Fruit fly (Drosophila melanogaster) whole organism, embryonic: ENCODE measurements around the gene CG7551.
A peak's percentile ranks its signal among the peaks of the same experiment; 100 is the strongest.

Source experiments
- ATbp ChIP-seq: fragments of 200-800 bp; sonication (Bioruptor generic); optimal IDR thresholded peaks from 2 replicates; lab custom pipeline; 2017; ENCODE audit warnings: missing biosample characterization, mild to moderate bottlenecking, missing genetic modification characterization, missing genetic modification reagents
- Antp ChIP-seq: fragments of 200-800 bp; sonication (Bioruptor generic); optimal IDR thresholded peaks from 3 replicates; lab custom pipeline; 2016; ENCODE audit warnings: missing biosample characterization, missing genetic modification characterization
- CG10366 ChIP-seq: fragments of 200-800 bp; sonication (Bioruptor generic); IDR thresholded peaks from 2 replicates; pipeline ENCODE4 v1.3.6; 2022; ENCODE audit warnings: missing biosample characterization, missing genetic modification characterization
- CG13624 ChIP-seq: fragments of 200-800 bp; sonication (Bioruptor generic); optimal IDR thresholded peaks from 2 replicates; lab custom pipeline; 2016; ENCODE audit warnings: missing biosample characterization, missing genetic modification characterization
- CG13775 ChIP-seq: fragments of 200-800 bp; sonication (Bioruptor generic); optimal IDR thresholded peaks from 3 replicates; lab custom pipeline; 2017; ENCODE audit warnings: missing biosample characterization, mild to moderate bottlenecking, missing genetic modification characterization
- CG14441 ChIP-seq: fragments of 200-800 bp; sonication (Bioruptor generic); IDR thresholded peaks from 2 replicates; pipeline ENCODE4 v1.3.6; 2022; ENCODE audit warnings: missing biosample characterization, missing genetic modification characterization
- CG17328 ChIP-seq: fragments of 200-800 bp; sonication (Bioruptor generic); IDR thresholded peaks from 2 replicates; pipeline ENCODE4 v1.3.6; 2022; ENCODE audit warnings: missing biosample characterization, missing genetic modification characterization
- CG1792 ChIP-seq: fragments of 200-800 bp; sonication (Bioruptor generic); optimal IDR thresholded peaks from 2 replicates; lab custom pipeline; 2016; ENCODE audit warnings: missing biosample characterization, missing genetic modification characterization
- CG31441 ChIP-seq: fragments of 200-800 bp; sonication (Bioruptor generic); IDR thresholded peaks from 2 replicates; pipeline ENCODE4 v1.3.6; 2022; ENCODE audit warnings: missing biosample characterization, missing genetic modification characterization
- CG32532 ChIP-seq: fragments of 200-800 bp; sonication (Bioruptor generic); IDR thresholded peaks from 2 replicates; pipeline ENCODE4 v1.3.6; 2022; ENCODE audit warnings: missing biosample characterization, missing genetic modification characterization
- CG43689 ChIP-seq: fragments of 200-800 bp; sonication (Bioruptor generic); IDR thresholded peaks from 2 replicates; pipeline ENCODE4 v1.3.6; 2022; ENCODE audit warnings: missing biosample characterization, missing genetic modification characterization
- CG5180 ChIP-seq: fragments of 200-800 bp; sonication (Bioruptor generic); optimal IDR thresholded peaks from 3 replicates; lab custom pipeline; 2017; ENCODE audit warnings: missing biosample characterization, missing genetic modification characterization, mild to moderate bottlenecking, moderate library complexity, missing genetic modification reagents
- CG5953 ChIP-seq: fragments of 200-800 bp; sonication (Bioruptor generic); IDR thresholded peaks from 2 replicates; pipeline ENCODE4 v1.3.6; 2022; ENCODE audit warnings: missing biosample characterization, missing genetic modification characterization
- CG6254 ChIP-seq: fragments of 200-800 bp; sonication (Bioruptor generic); optimal IDR thresholded peaks from 3 replicates; lab custom pipeline; 2017; ENCODE audit warnings: mild to moderate bottlenecking, missing biosample characterization, missing genetic modification reagents, missing genetic modification characterization
- CG7271 ChIP-seq: fragments of 200-800 bp; sonication (Bioruptor generic); optimal IDR thresholded peaks from 2 replicates; lab custom pipeline; 2018; ENCODE audit warnings: missing biosample characterization, mild to moderate bottlenecking, missing genetic modification characterization, moderate library complexity
- CG7357 ChIP-seq: fragments of 200-800 bp; sonication (Bioruptor generic); IDR thresholded peaks from 3 replicates; pipeline ENCODE4 v1.3.6; 2022; ENCODE audit warnings: missing biosample characterization, missing genetic modification characterization
- CTCF ChIP-seq: fragments of 200-800 bp; sonication (Bioruptor generic); optimal IDR thresholded peaks from 2 replicates; lab custom pipeline; 2017; ENCODE audit warnings: missing biosample characterization, mild to moderate bottlenecking, missing genetic modification characterization, moderate library complexity
- E2f1 ChIP-seq: fragments of 200-800 bp; sonication (Bioruptor generic); IDR thresholded peaks from 2 replicates; pipeline ENCODE4 v1.3.6; 2022; ENCODE audit warnings: missing biosample characterization, missing genetic modification characterization
- Eip74EF ChIP-seq, 2 experiments: fragments of 200-800 bp in 1 of 2; fragments of >200 bp in 1 of 2; sonication (Bioruptor generic) in 1 of 2; optimal IDR thresholded peaks; 2 replicates each; lab custom pipeline; 2017 to 2019; ENCODE audit warnings: missing biosample characterization in 2 of 2, missing genetic modification characterization in 2 of 2, mild to moderate bottlenecking in 1 of 2, moderate library complexity in 1 of 2
- Fer3 ChIP-seq: fragments of 200-800 bp; sonication (Bioruptor generic); optimal IDR thresholded peaks from 2 replicates; lab custom pipeline; 2018; ENCODE audit warnings: missing biosample characterization, mild to moderate bottlenecking, missing genetic modification characterization, moderate library complexity
- Gsc ChIP-seq: fragments of 200-800 bp; sonication (Bioruptor generic); IDR thresholded peaks from 2 replicates; pipeline ENCODE4 v1.3.6; 2022; ENCODE audit warnings: missing biosample characterization, missing genetic modification characterization
- HLH4C ChIP-seq: fragments of 200-800 bp; sonication (Bioruptor generic); IDR thresholded peaks from 3 replicates; pipeline ENCODE4 v1.3.6; 2022; ENCODE audit warnings: missing biosample characterization, missing genetic modification characterization; ENCODE audit not compliant: partially characterized antibody
- HLHmδ ChIP-seq: fragments of 200-800 bp; sonication (Bioruptor generic); optimal IDR thresholded peaks from 2 replicates; lab custom pipeline; 2018; ENCODE audit warnings: missing biosample characterization, mild to moderate bottlenecking, missing genetic modification characterization, moderate library complexity
- Hmx ChIP-seq: fragments of 200-800 bp; sonication (Bioruptor generic); optimal IDR thresholded peaks from 2 replicates; lab custom pipeline; 2016; ENCODE audit warnings: missing biosample characterization, missing genetic modification characterization
- Kr ChIP-seq: fragments of 200-800 bp; sonication (Bioruptor generic); optimal IDR thresholded peaks from 2 replicates; lab custom pipeline; 2017; ENCODE audit warnings: missing biosample characterization, mild to moderate bottlenecking, missing genetic modification characterization
- Mad ChIP-seq: fragments of 200-800 bp; sonication (Bioruptor generic); optimal IDR thresholded peaks from 2 replicates; lab custom pipeline; 2016; ENCODE audit warnings: missing biosample characterization, missing genetic modification characterization
- NK7.1 ChIP-seq: fragments of 200-800 bp; sonication (Bioruptor generic); optimal IDR thresholded peaks from 3 replicates; lab custom pipeline; 2016; ENCODE audit warnings: missing biosample characterization, missing genetic modification characterization
- Oaz ChIP-seq: fragments of 200-800 bp; sonication (Bioruptor generic); IDR thresholded peaks from 2 replicates; pipeline ENCODE4 v1.3.6; 2022; ENCODE audit warnings: missing biosample characterization, missing genetic modification characterization
- Sin3A ChIP-seq: fragments of >200 bp; optimal IDR thresholded peaks from 2 replicates; lab custom pipeline; 2018
- crol ChIP-seq: fragments of 200-800 bp; sonication (Bioruptor generic); IDR thresholded peaks from 2 replicates; pipeline ENCODE4 v1.3.6; 2022; ENCODE audit warnings: missing biosample characterization, missing genetic modification characterization
- dan ChIP-seq: fragments of 200-800 bp; sonication (Bioruptor generic); IDR thresholded peaks from 2 replicates; pipeline ENCODE4 v1.3.6; 2022; ENCODE audit warnings: missing biosample characterization, missing genetic modification characterization
- dati ChIP-seq: fragments of 200-800 bp; sonication (Bioruptor generic); IDR thresholded peaks from 2 replicates; pipeline ENCODE4 v1.3.6; 2022; ENCODE audit warnings: missing biosample characterization, missing genetic modification characterization
- exex ChIP-seq: fragments of 200-800 bp; sonication (Bioruptor generic); optimal IDR thresholded peaks from 4 replicates; lab custom pipeline; 2018; ENCODE audit warnings: missing biosample characterization, mild to moderate bottlenecking, missing genetic modification characterization, moderate library complexity
- grau ChIP-seq: fragments of 200-800 bp; optimal IDR thresholded peaks from 3 replicates; lab custom pipeline; 2019; ENCODE audit warnings: missing biosample characterization, mild to moderate bottlenecking, missing genetic modification characterization, moderate library complexity
- her ChIP-seq: fragments of 200-800 bp; sonication (Bioruptor generic); optimal IDR thresholded peaks from 2 replicates; lab custom pipeline; 2016; ENCODE audit warnings: missing biosample characterization, missing genetic modification characterization
- hth ChIP-seq: fragments of >200 bp; optimal IDR thresholded peaks from 2 replicates; lab custom pipeline; 2017; ENCODE audit warnings: inconsistent platforms
- lilli ChIP-seq: fragments of 200-800 bp; sonication (Bioruptor generic); optimal IDR thresholded peaks from 3 replicates; lab custom pipeline; 2016; ENCODE audit warnings: missing biosample characterization, missing genetic modification characterization
- onecut ChIP-seq: fragments of 200-800 bp; sonication (Bioruptor generic); IDR thresholded peaks from 2 replicates; pipeline ENCODE4 v1.3.6; 2022; ENCODE audit warnings: missing biosample characterization, missing genetic modification characterization
- pita ChIP-seq: fragments of 200-800 bp; sonication (Bioruptor generic); optimal IDR thresholded peaks from 2 replicates; lab custom pipeline; 2017; ENCODE audit warnings: missing biosample characterization, mild to moderate bottlenecking, missing genetic modification characterization
- pum ChIP-seq: fragments of 200-800 bp; sonication (Bioruptor generic); optimal IDR thresholded peaks from 2 replicates; lab custom pipeline; 2016; ENCODE audit warnings: missing biosample characterization, missing genetic modification characterization
- sima ChIP-seq: fragments of 200-800 bp; sonication (Bioruptor generic); optimal IDR thresholded peaks from 2 replicates; lab custom pipeline; 2016; ENCODE audit warnings: missing biosample characterization, missing genetic modification characterization
- stc ChIP-seq: fragments of 200-800 bp; sonication (Bioruptor generic); IDR thresholded peaks from 2 replicates; pipeline ENCODE4 v1.3.6; 2022; ENCODE audit warnings: missing biosample characterization, missing genetic modification characterization
- stwl ChIP-seq: fragments of 200-800 bp; sonication (Bioruptor generic); optimal IDR thresholded peaks from 3 replicates; lab custom pipeline; 2018; ENCODE audit warnings: missing biosample characterization, mild to moderate bottlenecking, missing genetic modification characterization, moderate library complexity
- sug ChIP-seq: fragments of 200-800 bp; optimal IDR thresholded peaks from 2 replicates; lab custom pipeline; 2019; ENCODE audit warnings: missing biosample characterization, mild to moderate bottlenecking, missing genetic modification characterization, moderate library complexity
- trem ChIP-seq: fragments of 200-800 bp; optimal IDR thresholded peaks from 3 replicates; lab custom pipeline; 2019; ENCODE audit warnings: missing biosample characterization, mild to moderate bottlenecking, missing genetic modification characterization, moderate library complexity
- trh ChIP-seq: fragments of 200-800 bp; sonication (Bioruptor generic); optimal IDR thresholded peaks from 2 replicates; lab custom pipeline; 2016; ENCODE audit warnings: missing biosample characterization, missing genetic modification characterization
- unc-4 ChIP-seq: fragments of 200-800 bp; sonication (Bioruptor generic); IDR thresholded peaks from 2 replicates; pipeline ENCODE4 v1.3.6; 2022; ENCODE audit warnings: missing biosample characterization, missing genetic modification characterization; ENCODE audit not compliant: partially characterized antibody
- vnd ChIP-seq: fragments of 200-800 bp; sonication (Bioruptor generic); IDR thresholded peaks from 3 replicates; pipeline ENCODE4 v1.3.6; 2022; ENCODE audit warnings: missing biosample characterization, missing genetic modification characterization; ENCODE audit not compliant: partially characterized antibody
- zen2 ChIP-seq: fragments of 200-800 bp; sonication (Bioruptor generic); IDR thresholded peaks from 3 replicates; pipeline ENCODE4 v1.3.6; 2022; ENCODE audit warnings: missing biosample characterization, missing genetic modification characterization; ENCODE audit not compliant: partially characterized antibody

CG7551 gene

dm6 chr3L:11416495-11417272, 41.6 kb upstream of the CG7551 start (continued):
- TF ChIP-seq vnd (no peak), stwl (tag; lab: Kevin White, UChicago) (peak; percentile 16), NK7.1 (GFP tag; lab: Kevin White, UChicago) (peak; percentile 43), CG13775 (GFP tag; lab: Kevin White, UChicago) (peak; percentile 66), Fer3 (tag; lab: Kevin White, UChicago) (peak; percentile 78), CG31441 (GFP tag; lab: Robert Waterston, UW) (peak; percentile 61), Gsc (GFP tag; lab: Robert Waterston, UW) (peak; percentile 90), ATbp (GFP tag; lab: Kevin White, UChicago) (peak; percentile 87), dan (GFP tag; lab: Robert Waterston, UW) (peak; percentile 81; the same call in 1 of the 2 replicates), unc-4 (no peak), Sin3A (lab: Kevin White, UChicago) (no peak), sug (tag; lab: Kevin White, UChicago) (no peak), Kr (peak; percentile 5), HLHmδ (GFP tag; lab: Kevin White, UChicago) (peak; percentile 39), CG13624 (peak; percentile 71), Oaz (GFP tag; lab: Robert Waterston, UW) (peak; percentile 80), exex (tag; lab: Kevin White, UChicago) (no peak), hth (no peak), trem (tag; lab: Kevin White, UChicago) (peak; percentile 32), lilli (GFP tag; lab: Kevin White, UChicago) (peak; percentile 72), sima (GFP tag; lab: Kevin White, UChicago) (no peak), CG7271 (tag; lab: Kevin White, UChicago) (no peak), crol (GFP tag; lab: Robert Waterston, UW) (peak; percentile 52)

- TF ChIP-seq onecut (GFP tag; lab: Robert Waterston, UW) (peak; percentile 78), stc (peak; percentile 79), CTCF (GFP tag; lab: Kevin White, UChicago) (peak; percentile 46), CG5180 (GFP tag; lab: Kevin White, UChicago) (peak; percentile 70), CG5953 (GFP tag; lab: Robert Waterston, UW) (peak; percentile 63), dati (GFP tag; lab: Robert Waterston, UW) (peak; percentile 60; the same call in 1 of the 2 replicates), her (GFP tag; lab: Kevin White, UChicago) (no peak), Hmx (no peak), Eip74EF (GFP tag; optimal IDR thresholded peaks at IDR 0.05; lab: Kevin White, UChicago) (peak in 1 of 2 experiments; percentile 92), CG7357 (GFP tag; lab: Robert Waterston, UW) (peak; percentile 85), pita (GFP tag; lab: Kevin White, UChicago) (no peak), trh (GFP tag; lab: Kevin White, UChicago) (peak; percentile 50), E2f1 (peak; percentile 81), zen2 (GFP tag; lab: Robert Waterston, UW) (no peak), CG32532 (GFP tag; lab: Robert Waterston, UW) (peak; percentile 80), CG6254 (peak; percentile 92), HLH4C (GFP tag; lab: Robert Waterston, UW) (peak; percentile 34; the same call in 1 of the 3 replicates), CG14441 (GFP tag; lab: Robert Waterston, UW) (peak; percentile 91), pum (GFP tag; lab: Kevin White, UChicago) (peak; percentile 75), CG13624 (no peak), CG43689 (peak; percentile 51), Mad (peak; percentile 69), CG17328 (GFP tag; lab: Robert Waterston, UW) (peak; percentile 80), Antp (peak; percentile 68), CG10366 (peak; percentile 84), grau (tag; lab: Kevin White, UChicago) (peak; percentile 87), CG1792 (GFP tag; lab: Kevin White, UChicago) (peak; percentile 75)
These were observed 40.8 kb upstream of the CG7551 start for dm6 chr3L:11417273-11418040.
